Worm (Caenorhabditis elegans): Measurements from ENCODE around the gene dhrs-4.

DNA sequence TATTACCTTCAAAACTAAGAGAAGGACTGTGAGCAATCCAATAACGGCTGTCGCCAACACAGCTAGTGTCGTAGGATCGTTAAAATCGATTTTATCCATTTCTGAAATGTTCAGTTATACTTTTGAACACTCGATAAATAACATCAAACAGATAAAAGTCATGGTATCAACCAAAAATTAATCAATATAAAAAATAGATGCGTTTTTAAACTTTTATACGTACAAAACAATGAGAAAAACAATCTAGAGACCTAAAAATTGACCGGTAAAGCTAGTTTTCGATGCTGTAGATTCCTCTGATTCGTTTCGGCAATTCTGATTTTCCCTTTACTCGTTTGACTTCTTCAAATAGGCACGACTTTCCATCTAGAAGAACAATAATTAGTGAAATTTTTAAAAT, 44.7 kb downstream of the dhrs-4 start, which contains the start of gene R186.3:
- TF ChIP-seq alr-1 (tag; optimal IDR thresholded peaks at IDR 0.05) (no peak), nhr-77 (tag; optimal IDR thresholded peaks at IDR 0.05) (no peak), ama-1 (optimal IDR thresholded peaks at IDR 0.05) (no peak), nhr-237 (tag; optimal IDR thresholded peaks at IDR 0.05) (no peak), ceh-16 (tag; optimal IDR thresholded peaks at IDR 0.05) (no peak), nhr-6 (tag; optimal IDR thresholded peaks at IDR 0.05) (no peak), lin-39 (tag; optimal IDR thresholded peaks at IDR 0.05) (no peak), lsy-2 (tag; optimal IDR thresholded peaks at IDR 0.05) (no peak)

Data from whole organism, L2 larva.